Worm (Caenorhabditis elegans): ENCODE data around the gene F47C12.6.

- TF ChIP-seq aly-2 (tag; optimal IDR thresholded peaks at IDR 0.05) (no peak), unc-62 (GFP tag; optimal IDR thresholded peaks at IDR 0.05) (no peak), lin-13 (GFP tag; optimal IDR thresholded peaks at IDR 0.05) (no peak), zag-1 (tag; optimal IDR thresholded peaks at IDR 0.05) (no peak), unc-55 (GFP tag; optimal IDR thresholded peaks at IDR 0.05) (no peak), nhr-12 (tag; optimal IDR thresholded peaks at IDR 0.05) (no peak), ama-1 (optimal IDR thresholded peaks at IDR 0.05) (no peak), elt-1 (tag; optimal IDR thresholded peaks at IDR 0.05) (no peak)
Measured at ce11 chrIV:4016723-4017122, 23.5 kb upstream of the F47C12.6 start.

Data from whole organism, L2 larva.